Fruit fly (Drosophila melanogaster): ENCODE measurements around the gene Ms.

Ms gene

DNA sequence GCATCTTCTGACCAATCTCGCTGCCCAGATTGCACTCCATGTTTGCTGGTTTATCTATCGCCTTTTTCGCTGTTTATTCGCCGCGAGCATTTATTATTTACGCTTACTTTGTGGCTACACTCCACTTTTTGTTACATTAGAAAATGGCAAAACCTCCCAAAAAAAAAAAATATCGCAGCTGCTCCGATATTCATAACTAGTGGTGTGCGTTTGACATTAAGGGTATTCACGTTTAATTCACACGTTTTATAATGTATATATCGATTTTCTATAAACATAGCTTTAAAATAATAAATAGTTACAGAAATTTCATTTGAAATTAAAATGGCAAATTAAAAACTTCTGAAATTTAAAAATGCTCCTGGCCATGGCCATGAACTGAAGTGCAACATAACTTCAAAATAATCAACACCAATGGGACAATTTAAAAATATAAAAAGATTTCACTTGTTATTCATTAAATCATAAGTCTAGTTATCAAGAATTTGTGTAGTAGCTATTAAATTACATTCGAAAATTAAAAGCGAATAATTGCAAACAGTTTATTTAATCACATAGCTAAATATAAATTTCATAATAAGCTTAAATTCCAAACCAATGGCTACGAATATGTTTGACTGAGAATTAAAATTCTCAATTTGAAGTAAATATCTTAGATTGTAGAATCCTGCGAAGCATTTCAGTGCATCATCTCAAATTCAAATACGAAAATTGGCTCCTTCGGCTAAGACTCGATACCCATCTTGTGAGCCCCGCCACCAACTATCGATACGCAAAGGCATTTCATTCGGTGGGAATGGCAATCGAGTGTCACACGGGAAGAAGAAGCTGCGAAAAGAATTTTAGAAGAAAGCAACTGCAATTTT, 22.9 kb upstream of the Ms start, which contains the start of the genes Nab2 and BRWD3:
TSS of gene Nab2 (minus strand) at position 203 of the 866 bp plus-strand sequence.
TSS of gene BRWD3 (plus strand) at position 784 of the 866 bp plus-strand sequence.
- TF ChIP-seq Clk (GFP tag; optimal IDR thresholded peaks at IDR 0.05) (no peak), tj (GFP tag; optimal IDR thresholded peaks at IDR 0.05) (peak; percentile 43), CG7045 (GFP tag; optimal IDR thresholded peaks at IDR 0.05) (peak; percentile 52), Mnt (GFP tag; optimal IDR thresholded peaks at IDR 0.05) (peak; percentile 20), kay (GFP tag; ENCODE audit: borderline replicate concordance) (peak; percentile 87), CG12768 (GFP tag; optimal IDR thresholded peaks at IDR 0.05) (peak; percentile 37), bab1 (GFP tag; optimal IDR thresholded peaks at IDR 0.05) (peak; percentile 16), cic (GFP tag; optimal IDR thresholded peaks at IDR 0.05) (no peak), CG11617 (GFP tag; optimal IDR thresholded peaks at IDR 0.05) (peak; percentile 46), CG33017 (tag; optimal IDR thresholded peaks at IDR 0.05) (no peak), toe (GFP tag; optimal IDR thresholded peaks at IDR 0.05) (peak; percentile 79), ovo (GFP tag; optimal IDR thresholded peaks at IDR 0.05) (no peak), CG1620 (GFP tag; optimal IDR thresholded peaks at IDR 0.05) (peak; percentile 43), CG14711 (tag; optimal IDR thresholded peaks at IDR 0.05) (no peak), Hr96 (GFP tag; optimal IDR thresholded peaks at IDR 0.05) (peak; percentile 9), CG5204 (GFP tag; optimal IDR thresholded peaks at IDR 0.05) (no peak), pad (GFP tag; optimal IDR thresholded peaks at IDR 0.05) (no peak), Crg-1 (GFP tag; optimal IDR thresholded peaks at IDR 0.05) (no peak), CG7101 (tag; optimal IDR thresholded peaks at IDR 0.05) (peak; percentile 62), cnc (optimal IDR thresholded peaks at IDR 0.05) (no peak)

DNA sequence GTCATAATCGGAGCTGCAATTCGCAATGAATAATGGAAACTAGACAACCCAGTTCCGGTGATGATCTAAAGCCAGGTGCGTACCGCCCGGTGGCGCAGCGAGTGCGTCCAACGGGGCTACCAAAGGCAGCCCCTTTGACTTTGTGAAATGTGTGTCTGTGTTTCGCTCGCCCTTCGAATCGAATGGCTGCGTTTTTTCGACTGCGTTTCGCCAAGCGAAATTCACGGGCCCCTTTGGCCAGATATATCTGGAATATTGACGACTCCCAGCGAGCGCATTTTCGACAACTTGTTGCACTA, 22.3 kb upstream of the Ms start:
- TF ChIP-seq CG33017 (tag; optimal IDR thresholded peaks at IDR 0.05), result no peak
- no peak for TF ChIP-seq bab1 (GFP tag; optimal IDR thresholded peaks at IDR 0.05)
- no peak for TF ChIP-seq CG14711 (tag; optimal IDR thresholded peaks at IDR 0.05)
- TF ChIP-seq CG7045 (GFP tag; optimal IDR thresholded peaks at IDR 0.05), result no peak
- no peak for TF ChIP-seq kay (GFP tag; ENCODE audit: borderline replicate concordance)
- no peak for TF ChIP-seq cnc (optimal IDR thresholded peaks at IDR 0.05)
- TF ChIP-seq Clk (GFP tag; optimal IDR thresholded peaks at IDR 0.05), result no peak
- TF ChIP-seq Mnt (GFP tag; optimal IDR thresholded peaks at IDR 0.05), result no peak
- no peak for TF ChIP-seq pad (GFP tag; optimal IDR thresholded peaks at IDR 0.05)
- TF ChIP-seq CG5204 (GFP tag; optimal IDR thresholded peaks at IDR 0.05), result no peak
- TF ChIP-seq tj (GFP tag; optimal IDR thresholded peaks at IDR 0.05), result no peak

DNA sequence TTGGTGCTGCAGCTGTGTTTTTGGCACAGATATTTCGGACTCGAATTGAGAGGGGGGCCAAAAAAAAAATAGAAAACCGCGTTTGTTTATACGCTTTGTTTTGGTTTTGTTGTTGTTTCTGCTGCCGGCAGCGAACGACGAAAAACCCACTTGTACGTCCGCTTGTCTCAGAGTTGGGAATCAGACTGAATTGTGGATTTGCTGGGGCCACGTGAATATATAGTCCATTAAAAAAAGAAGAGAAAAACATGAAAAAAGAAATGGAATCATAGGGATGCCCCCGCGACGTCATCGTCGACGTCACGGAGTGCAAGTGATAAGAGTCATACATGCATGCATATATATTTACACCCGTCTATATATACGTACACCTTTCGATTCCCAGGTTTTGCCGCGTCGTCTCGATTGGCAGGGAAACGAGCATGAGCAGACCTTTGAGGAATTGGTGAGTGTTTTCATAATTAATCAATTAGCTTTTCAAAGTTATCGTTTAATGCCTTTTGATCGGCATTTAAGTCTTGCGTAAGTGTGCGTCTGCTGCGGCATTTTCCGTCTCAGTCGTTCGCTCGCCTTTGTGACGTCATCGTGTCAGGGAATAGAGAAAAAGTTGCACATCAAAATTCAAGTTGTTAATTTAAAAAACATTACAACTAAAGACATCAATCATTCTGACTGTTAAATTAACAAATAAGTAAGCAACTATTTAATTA, 21.6 kb upstream of the Ms start:
- no peak for TF ChIP-seq cnc (optimal IDR thresholded peaks at IDR 0.05)
- TF ChIP-seq CG12768 (GFP tag; optimal IDR thresholded peaks at IDR 0.05), result peak; percentile 39
- TF ChIP-seq CG7045 (GFP tag; optimal IDR thresholded peaks at IDR 0.05), result no peak
- TF ChIP-seq Crg-1 (GFP tag; optimal IDR thresholded peaks at IDR 0.05), result no peak
- TF ChIP-seq tj (GFP tag; optimal IDR thresholded peaks at IDR 0.05), result peak; percentile 58
- no peak for TF ChIP-seq cic (GFP tag; optimal IDR thresholded peaks at IDR 0.05)
- no peak for TF ChIP-seq CG11617 (GFP tag; optimal IDR thresholded peaks at IDR 0.05)
- no peak for TF ChIP-seq ovo (GFP tag; optimal IDR thresholded peaks at IDR 0.05)
- TF ChIP-seq Hr96 (GFP tag; optimal IDR thresholded peaks at IDR 0.05), result no peak
- TF ChIP-seq CG33017 (tag; optimal IDR thresholded peaks at IDR 0.05), result no peak
- TF ChIP-seq pad (GFP tag; optimal IDR thresholded peaks at IDR 0.05), result no peak
- TF ChIP-seq kay (GFP tag; ENCODE audit: borderline replicate concordance), result peak; percentile 97
- no peak for TF ChIP-seq CG7101 (tag; optimal IDR thresholded peaks at IDR 0.05)
- no peak for TF ChIP-seq Clk (GFP tag; optimal IDR thresholded peaks at IDR 0.05)
- TF ChIP-seq bab1 (GFP tag; optimal IDR thresholded peaks at IDR 0.05), result no peak
- TF ChIP-seq toe (GFP tag; optimal IDR thresholded peaks at IDR 0.05), result no peak
- no peak for TF ChIP-seq CG1620 (GFP tag; optimal IDR thresholded peaks at IDR 0.05)
- no peak for TF ChIP-seq CG5204 (GFP tag; optimal IDR thresholded peaks at IDR 0.05)
- TF ChIP-seq Mnt (GFP tag; optimal IDR thresholded peaks at IDR 0.05), result peak; percentile 70
- TF ChIP-seq CG14711 (tag; optimal IDR thresholded peaks at IDR 0.05), result no peak

DNA sequence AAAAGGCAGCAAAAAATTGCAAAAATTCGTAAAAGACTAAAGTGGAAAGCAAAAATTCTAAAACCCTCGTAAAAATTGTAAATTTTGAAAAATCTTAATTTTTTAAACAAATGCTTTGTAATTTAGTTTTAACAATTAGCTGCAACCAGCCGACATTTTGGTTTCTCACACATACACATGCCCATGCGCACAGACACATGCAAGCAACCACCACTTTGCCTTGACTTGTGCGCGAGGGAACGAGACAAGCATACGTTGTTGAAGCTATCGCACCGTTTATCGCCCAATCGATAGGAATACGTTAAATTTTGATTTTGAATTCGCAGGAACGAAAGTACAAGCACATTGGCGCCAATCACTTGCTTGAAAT, 21.0 kb upstream of the Ms start:
- TF ChIP-seq pad (GFP tag; optimal IDR thresholded peaks at IDR 0.05), result no peak
- TF ChIP-seq ovo (GFP tag; optimal IDR thresholded peaks at IDR 0.05), result no peak
- TF ChIP-seq CG12768 (GFP tag; optimal IDR thresholded peaks at IDR 0.05), result peak; percentile 5
- no peak for TF ChIP-seq CG14711 (tag; optimal IDR thresholded peaks at IDR 0.05)
- TF ChIP-seq cnc (optimal IDR thresholded peaks at IDR 0.05), result no peak
- TF ChIP-seq Clk (GFP tag; optimal IDR thresholded peaks at IDR 0.05), result no peak
- peak; percentile 42 for TF ChIP-seq Mnt (GFP tag; optimal IDR thresholded peaks at IDR 0.05)
- no peak for TF ChIP-seq cic (GFP tag; optimal IDR thresholded peaks at IDR 0.05)
- TF ChIP-seq CG5204 (GFP tag; optimal IDR thresholded peaks at IDR 0.05), result no peak
- no peak for TF ChIP-seq Hr96 (GFP tag; optimal IDR thresholded peaks at IDR 0.05)

DNA sequence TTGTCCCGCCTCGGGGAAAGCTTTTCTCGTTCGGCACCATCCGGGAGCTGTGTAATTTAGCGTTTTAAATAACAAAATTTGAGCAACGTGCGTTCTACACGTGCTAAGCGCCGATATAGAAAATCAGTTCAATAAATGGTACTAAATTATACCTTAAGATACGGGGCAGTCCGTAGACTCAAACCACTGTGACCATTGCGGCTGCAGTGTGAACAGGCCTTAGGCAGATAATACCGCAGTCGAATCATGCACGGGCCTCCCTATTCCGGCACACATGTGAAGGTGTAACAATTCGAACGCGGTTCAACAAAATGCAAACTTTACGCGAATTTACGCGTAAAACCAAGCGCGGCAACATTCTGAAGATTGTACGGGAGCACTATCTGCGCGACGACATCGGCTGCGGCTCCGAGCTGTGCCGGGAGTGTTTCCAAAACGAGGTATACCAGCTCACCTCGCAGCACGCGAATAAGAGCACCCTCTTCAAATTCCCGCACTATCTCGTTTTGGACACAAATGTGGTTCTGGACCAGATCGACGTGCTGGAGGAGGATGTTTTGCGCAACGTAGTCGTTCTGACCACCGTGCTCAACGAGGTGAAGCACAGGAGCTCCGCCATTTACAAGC, 8.1 kb upstream of the Ms start, which contains the start of the genes Rrp5 and Dis3:
TSS of gene Rrp5 (minus strand) at position 135 of the 627 bp plus-strand sequence.
TSS of gene Dis3 (plus strand) at position 252 of the 627 bp plus-strand sequence.
- TF ChIP-seq cic (GFP tag; optimal IDR thresholded peaks at IDR 0.05), result peak; percentile 30
- TF ChIP-seq CG11617 (GFP tag; optimal IDR thresholded peaks at IDR 0.05), result peak; percentile 15
- peak; percentile 11 for TF ChIP-seq pad (GFP tag; optimal IDR thresholded peaks at IDR 0.05)
- peak; percentile 4 for TF ChIP-seq bab1 (GFP tag; optimal IDR thresholded peaks at IDR 0.05)
- peak; percentile 20 for TF ChIP-seq CG1620 (GFP tag; optimal IDR thresholded peaks at IDR 0.05)
- no peak for TF ChIP-seq Hr96 (GFP tag; optimal IDR thresholded peaks at IDR 0.05)
- TF ChIP-seq Mnt (GFP tag; optimal IDR thresholded peaks at IDR 0.05), result peak; percentile 99
- TF ChIP-seq ovo (GFP tag; optimal IDR thresholded peaks at IDR 0.05), result peak; percentile 16
- TF ChIP-seq CG5204 (GFP tag; optimal IDR thresholded peaks at IDR 0.05), result no peak
